Fruit fly (Drosophila melanogaster): ENCODE measurements around the gene CG14968.

CG14968 gene

DNA sequence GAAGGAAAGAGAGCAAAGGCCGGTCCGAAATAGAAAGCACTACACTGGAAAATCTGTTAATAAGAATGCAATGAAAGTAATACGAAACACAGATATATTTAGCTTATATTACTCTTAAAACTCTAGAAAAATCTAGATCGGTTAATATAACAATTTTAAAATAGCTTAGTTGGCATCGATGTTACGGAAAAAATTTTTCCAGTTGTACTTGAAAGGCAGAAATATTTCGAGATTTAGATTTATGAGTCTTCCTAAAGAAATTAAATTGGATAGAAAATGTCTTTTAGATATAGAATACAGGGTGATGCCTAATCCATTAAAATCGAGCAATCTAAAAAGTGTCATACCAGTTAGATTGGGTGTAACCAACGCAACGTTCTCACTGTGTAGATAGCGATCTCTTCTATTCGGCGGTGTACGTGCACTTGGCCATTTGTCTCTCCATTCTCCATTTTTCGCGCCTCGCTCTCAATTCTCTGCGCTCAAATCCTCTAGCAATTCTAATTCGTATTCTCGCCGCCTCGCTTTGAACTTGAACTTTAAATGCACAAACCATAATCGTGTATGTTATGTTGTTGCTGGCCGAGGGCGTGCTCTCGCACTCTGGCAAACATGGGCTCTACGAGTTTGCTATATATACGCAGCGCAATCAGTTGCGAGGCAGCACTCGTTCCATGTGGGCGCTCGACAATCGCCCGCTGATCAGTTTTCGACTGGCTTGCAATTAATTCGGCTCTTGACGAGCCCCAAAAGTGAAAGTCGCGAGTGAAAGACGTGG lies 52.7 kb downstream of the CG14968 start (continued):
- peak; percentile 90 for TF ChIP-seq CG11398 (GFP tag; optimal IDR thresholded peaks at IDR 0.05)
- peak; percentile 38 for TF ChIP-seq MTF-1 (GFP tag; optimal IDR thresholded peaks at IDR 0.05; ENCODE audit: borderline replicate concordance)
- TF ChIP-seq Drgx (GFP tag; IDR thresholded peaks at IDR 0.05) = peak; percentile 80
- TF ChIP-seq CG10959 (GFP tag; IDR thresholded peaks at IDR 0.05) = peak; percentile 66
- peak; percentile 38; the same call in 1 of the 2 replicates for TF ChIP-seq dati (GFP tag; IDR thresholded peaks at IDR 0.05)
- TF ChIP-seq tll (GFP tag; optimal IDR thresholded peaks at IDR 0.05) = peak; percentile 17 to 26
- peak; percentile 95 for TF ChIP-seq pum (GFP tag; optimal IDR thresholded peaks at IDR 0.05)
- peak; percentile 41 for TF ChIP-seq Sry-β (GFP tag; optimal IDR thresholded peaks at IDR 0.05)
- TF ChIP-seq CG17385 (GFP tag; optimal IDR thresholded peaks at IDR 0.05) = peak; percentile 92
- TF ChIP-seq ato (GFP tag; IDR thresholded peaks at IDR 0.05; ENCODE audit: partially characterized antibody) = no peak
- TF ChIP-seq dmrt99B (tag; optimal IDR thresholded peaks at IDR 0.05) = peak; percentile 96
- TF ChIP-seq CG12942 (GFP tag; optimal IDR thresholded peaks at IDR 0.05) = peak; percentile 94
- peak; percentile 57 for TF ChIP-seq CG17912 (GFP tag; optimal IDR thresholded peaks at IDR 0.05)
- TF ChIP-seq YL-1 (GFP tag; optimal IDR thresholded peaks at IDR 0.05) = peak; percentile 81
- TF ChIP-seq phol (tag; optimal IDR thresholded peaks at IDR 0.05) = peak; percentile 96
- peak; percentile 42 for TF ChIP-seq CG7271 (tag; optimal IDR thresholded peaks at IDR 0.05)
- TF ChIP-seq CG10565 (GFP tag; optimal IDR thresholded peaks at IDR 0.05) = peak; percentile 80
- TF ChIP-seq vnd (GFP tag; IDR thresholded peaks at IDR 0.05; ENCODE audit: partially characterized antibody) = no peak
- peak; percentile 83 for TF ChIP-seq NFAT (GFP tag; IDR thresholded peaks at IDR 0.05)
- TF ChIP-seq Ada2b (GFP tag; IDR thresholded peaks at IDR 0.05) = peak; percentile 76
- peak; percentile 64 for TF ChIP-seq Neu2 (GFP tag; optimal IDR thresholded peaks at IDR 0.05; ENCODE audit: borderline replicate concordance)
- TF ChIP-seq CG1647 (GFP tag; optimal IDR thresholded peaks at IDR 0.05) = peak; percentile 79
- peak; percentile 86 for TF ChIP-seq tap (tag; optimal IDR thresholded peaks at IDR 0.05)
- TF ChIP-seq CG3995 (GFP tag; optimal IDR thresholded peaks at IDR 0.05) = peak; percentile 64
- TF ChIP-seq Optix (GFP tag; IDR thresholded peaks at IDR 0.05) = peak; percentile 77
- TF ChIP-seq CG33557 (GFP tag; optimal IDR thresholded peaks at IDR 0.05) = peak; percentile 93
- TF ChIP-seq jigr1 (GFP tag; IDR thresholded peaks at IDR 0.05) = peak; percentile 87
- peak; percentile 80 for TF ChIP-seq CG15696 (tag; optimal IDR thresholded peaks at IDR 0.05)
- TF ChIP-seq CG14710 (tag; optimal IDR thresholded peaks at IDR 0.05) = peak; percentile 96
- peak; percentile 82; the same call in 1 of the 2 replicates for TF ChIP-seq CG10366 (GFP tag; IDR thresholded peaks at IDR 0.05)
- peak; percentile 95 for TF ChIP-seq Meics (GFP tag; optimal IDR thresholded peaks at IDR 0.05)
- TF ChIP-seq CG4360 (GFP tag; IDR thresholded peaks at IDR 0.05) = peak; percentile 68
- peak; percentile 92 for TF ChIP-seq NC2α (GFP tag; optimal IDR thresholded peaks at IDR 0.05)
- peak; percentile 92 for TF ChIP-seq sug (tag; optimal IDR thresholded peaks at IDR 0.05)
- TF ChIP-seq Stat92E (GFP tag; optimal IDR thresholded peaks at IDR 0.05) = peak in 1 of 3 experiments; percentile 77
- peak; percentile 95 for TF ChIP-seq Hmx (GFP tag; optimal IDR thresholded peaks at IDR 0.05)
- TF ChIP-seq seq (GFP tag; IDR thresholded peaks at IDR 0.05) = peak; percentile 82
- TF ChIP-seq ewg (GFP tag; optimal IDR thresholded peaks at IDR 0.05) = peak; percentile 91
- peak; percentile 89 for TF ChIP-seq CG3847 (GFP tag; IDR thresholded peaks at IDR 0.05)
- TF ChIP-seq CG12219 (GFP tag; optimal IDR thresholded peaks at IDR 0.05) = peak; percentile 86
- TF ChIP-seq CG11695 (GFP tag; IDR thresholded peaks at IDR 0.05) = peak; percentile 90
- peak; percentile 98 for TF ChIP-seq CG2120 (GFP tag; optimal IDR thresholded peaks at IDR 0.05)
- TF ChIP-seq MBD-R2 (GFP tag; IDR thresholded peaks at IDR 0.05) = peak; percentile 61; the same call in 1 of the 2 replicates
- peak; percentile 94 for TF ChIP-seq Chrac-16 (GFP tag; optimal IDR thresholded peaks at IDR 0.05)
- TF ChIP-seq Ssrp (tag; optimal IDR thresholded peaks at IDR 0.05) = peak; percentile 96
- peak; percentile 90 for TF ChIP-seq ERR (GFP tag; optimal IDR thresholded peaks at IDR 0.05)
- TF ChIP-seq CG30403 (GFP tag; optimal IDR thresholded peaks at IDR 0.05) = peak; percentile 98
- peak; percentile 93 for TF ChIP-seq bab2 (GFP tag; optimal IDR thresholded peaks at IDR 0.05)

All from whole organism, embryonic.